Worm (Caenorhabditis elegans): Measurements from ENCODE around the gene F54F11.1.
A peak's percentile ranks its signal among the peaks of the same experiment; 100 is the strongest.

- no peak for TF ChIP-seq ref-1 (GFP tag; conservative IDR thresholded peaks at IDR 0.05)
- no peak for TF ChIP-seq med-1 (GFP tag; optimal IDR thresholded peaks at IDR 0.05; ENCODE audit: insufficient read depth)
- peak; percentile 69; the same call in 1 of the 2 replicates for TF ChIP-seq flt-1 (GFP tag; IDR thresholded peaks at IDR 0.05)
- TF ChIP-seq klf-2 (GFP tag; conservative IDR thresholded peaks at IDR 0.05): no peak
Observed at ce11 chrII:13461604-13462375, 42.0 kb upstream of the F54F11.1 start.

All from whole organism, midembryonic.